Worm (Caenorhabditis elegans) whole organism, L1 larva: ENCODE data around the gene mcm-6.
A peak's percentile ranks its signal among the peaks of the same experiment; 100 is the strongest.

Experiments
- C16A3.4 ChIP-seq: fragments of 150-350 bp; optimal IDR thresholded peaks from 2 replicates; lab custom pipeline; 2014; ENCODE audit warnings: missing biosample characterization, missing genetic modification characterization
- F16B12.6 ChIP-seq: fragments of 150-350 bp; optimal IDR thresholded peaks from 2 replicates; lab custom pipeline; 2014; ENCODE audit warnings: missing biosample characterization, missing genetic modification characterization
- aha-1 ChIP-seq: fragments of 150-350 bp; optimal IDR thresholded peaks from 2 replicates; lab custom pipeline; 2014; ENCODE audit warnings: missing biosample characterization, missing genetic modification characterization
- alr-1 ChIP-seq: fragments of 200-800 bp; sonication (Bioruptor generic); optimal IDR thresholded peaks from 2 replicates; lab custom pipeline; 2018; ENCODE audit warnings: borderline replicate concordance, mild to moderate bottlenecking, missing genetic modification characterization, missing compliant biosample characterization
- blmp-1 ChIP-seq: fragments of 150-350 bp; optimal IDR thresholded peaks from 2 replicates; lab custom pipeline; 2014; ENCODE audit warnings: missing biosample characterization, missing genetic modification characterization
- ceh-82 ChIP-seq, 3 experiments: fragments of 150-350 bp in 1 of 3; sonication (generic microtip) in 2 of 3; optimal IDR thresholded peaks; 2 replicates each; lab custom pipeline; 2014 to 2017; ENCODE audit warnings: missing biosample characterization in 3 of 3, missing genetic modification characterization in 3 of 3
- dpl-1 ChIP-seq, 3 experiments: fragments of 150-350 bp in 2 of 3; sonication (generic microtip) in 1 of 3; optimal IDR thresholded peaks; 2 replicates each; lab custom pipeline; 2014 to 2017; ENCODE audit warnings: missing biosample characterization in 3 of 3, missing genetic modification characterization in 3 of 3, missing genetic modification reagents in 3 of 3
- efl-1 ChIP-seq, 4 experiments: fragments of 150-350 bp; optimal IDR thresholded peaks in 3 of 4; peaks in 1 of 4; 1 replicate in 1 of 4; 2 replicates in 3 of 4; lab custom pipeline; 2014; ENCODE audit warnings: missing biosample characterization in 2 of 4, missing genetic modification characterization in 2 of 4, missing genetic modification reagents in 2 of 4
- egl-27 ChIP-seq, 2 experiments: fragments of 150-350 bp in 1 of 2; sonication (generic microtip); optimal IDR thresholded peaks; 3 replicates each; lab custom pipeline; 2017 to 2018; ENCODE audit warnings: missing biosample characterization in 2 of 2, missing genetic modification characterization in 2 of 2, missing genetic modification reagents in 2 of 2
- grh-1 ChIP-seq: fragments of 200-800 bp; sonication (Bioruptor generic); IDR thresholded peaks from 2 replicates; pipeline ENCODE4 v1.3.6; 2022; ENCODE audit warnings: missing genetic modification reagents, missing genetic modification characterization, missing compliant biosample characterization
- irx-1 ChIP-seq: sonication (generic microtip); optimal IDR thresholded peaks from 2 replicates; lab custom pipeline; 2016; ENCODE audit warnings: missing genetic modification characterization, missing compliant biosample characterization
- lin-13 ChIP-seq: fragments of 150-350 bp; optimal IDR thresholded peaks from 2 replicates; lab custom pipeline; 2014; ENCODE audit warnings: missing biosample characterization, missing genetic modification reagents, missing genetic modification characterization
- lin-14 ChIP-seq: fragments of 200-800 bp; sonication (Bioruptor generic); optimal IDR thresholded peaks from 2 replicates; lab custom pipeline; 2018; ENCODE audit warnings: mild to moderate bottlenecking, missing genetic modification characterization, moderate library complexity, missing compliant biosample characterization
- lin-15B ChIP-seq: fragments of 150-350 bp; sonication (generic microtip); optimal IDR thresholded peaks from 3 replicates; lab custom pipeline; 2014; ENCODE audit warnings: missing biosample characterization, missing genetic modification characterization
- lin-35 ChIP-seq, 2 experiments: fragments of 150-350 bp; optimal IDR thresholded peaks; 2 replicates each; lab custom pipeline; 2014; ENCODE audit warnings: missing biosample characterization in 2 of 2, missing genetic modification characterization in 2 of 2, missing genetic modification reagents in 2 of 2
- lir-3 ChIP-seq: sonication (generic microtip); optimal IDR thresholded peaks from 2 replicates; lab custom pipeline; 2016; ENCODE audit warnings: mild to moderate bottlenecking, missing genetic modification characterization, moderate library complexity, missing compliant biosample characterization; ENCODE audit not compliant: poor library complexity
- lsy-2 ChIP-seq, 2 experiments: fragments of 150-350 bp; optimal IDR thresholded peaks; 2 replicates each; lab custom pipeline; 2014; ENCODE audit warnings: missing biosample characterization in 2 of 2, missing genetic modification characterization in 2 of 2
- mab-9 ChIP-seq: fragments of 200-800 bp; sonication (Bioruptor generic); IDR thresholded peaks from 2 replicates; pipeline ENCODE4 v1.3.6; 2022; ENCODE audit warnings: missing genetic modification reagents, missing genetic modification characterization, missing compliant biosample characterization
- mdl-1 ChIP-seq, 2 experiments: fragments of 150-350 bp; optimal IDR thresholded peaks; 2 replicates each; lab custom pipeline; 2014 to 2017; ENCODE audit warnings: missing biosample characterization in 2 of 2, missing genetic modification characterization in 2 of 2, inconsistent platforms in 1 of 2
- mep-1 ChIP-seq: fragments of 150-350 bp; optimal IDR thresholded peaks from 2 replicates; lab custom pipeline; 2014; ENCODE audit warnings: missing biosample characterization, missing genetic modification characterization
- nhr-19 ChIP-seq: fragments of 200-800 bp; sonication (Bioruptor generic); conservative IDR thresholded peaks from 2 replicates; pipeline ENCODE4 v1.3.6; 2022; ENCODE audit warnings: missing genetic modification characterization, missing compliant biosample characterization
- nhr-20 ChIP-seq: sonication (generic microtip); optimal IDR thresholded peaks from 2 replicates; lab custom pipeline; 2016; ENCODE audit warnings: mild to moderate bottlenecking, missing genetic modification characterization, missing compliant biosample characterization
- nhr-28 ChIP-seq: fragments of 150-350 bp; optimal IDR thresholded peaks from 2 replicates; lab custom pipeline; 2014; ENCODE audit warnings: missing biosample characterization, missing genetic modification characterization
- nhr-71 ChIP-seq: sonication (generic microtip); optimal IDR thresholded peaks from 2 replicates; lab custom pipeline; 2016; ENCODE audit warnings: mild to moderate bottlenecking, missing genetic modification characterization, moderate library complexity, missing compliant biosample characterization
- nhr-76 ChIP-seq: sonication (generic microtip); optimal IDR thresholded peaks from 2 replicates; lab custom pipeline; 2017; ENCODE audit warnings: missing biosample characterization, missing genetic modification characterization
- nhr-84 ChIP-seq: sonication (generic microtip); optimal IDR thresholded peaks from 2 replicates; lab custom pipeline; 2017; ENCODE audit warnings: missing biosample characterization, missing genetic modification characterization
- nhr-85 ChIP-seq: sonication (generic microtip); peaks from one replicate; lab custom pipeline; 2016; ENCODE audit warnings: missing genetic modification characterization, inconsistent platforms, missing compliant biosample characterization
- nhr-90 ChIP-seq: sonication (generic microtip); optimal IDR thresholded peaks from 2 replicates; lab custom pipeline; 2016; ENCODE audit warnings: mild to moderate bottlenecking, missing genetic modification characterization, missing compliant biosample characterization; ENCODE audit not compliant: poor library complexity
- pag-3 ChIP-seq: sonication (generic microtip); optimal IDR thresholded peaks from 2 replicates; lab custom pipeline; 2017; ENCODE audit warnings: missing genetic modification characterization, mild to moderate bottlenecking, missing compliant biosample characterization, antibody characterized with exemption, borderline replicate concordance; ENCODE audit not compliant: insufficient read depth
- rnt-1 ChIP-seq: sonication (generic microtip); optimal IDR thresholded peaks from 2 replicates; lab custom pipeline; 2016; ENCODE audit warnings: mild to moderate bottlenecking, missing genetic modification characterization, moderate library complexity, missing compliant biosample characterization
- skn-1 ChIP-seq: fragments of 150-350 bp; optimal IDR thresholded peaks from 2 replicates; lab custom pipeline; 2014; ENCODE audit warnings: missing biosample characterization, missing genetic modification characterization
- snpc-4 ChIP-seq: fragments of 150-350 bp; optimal IDR thresholded peaks from 2 replicates; lab custom pipeline; 2014; ENCODE audit warnings: missing biosample characterization, missing genetic modification characterization
- snu-23 ChIP-seq: sonication (generic microtip); optimal IDR thresholded peaks from 2 replicates; lab custom pipeline; 2016; ENCODE audit warnings: missing genetic modification characterization, missing compliant biosample characterization
- sptf-1 ChIP-seq: fragments of 150-350 bp; optimal IDR thresholded peaks from 2 replicates; lab custom pipeline; 2014; ENCODE audit warnings: missing biosample characterization, missing genetic modification characterization
- swsn-7 ChIP-seq: sonication (generic microtip); optimal IDR thresholded peaks from 2 replicates; lab custom pipeline; 2016; ENCODE audit warnings: missing genetic modification characterization, missing compliant biosample characterization
- unc-130 ChIP-seq: fragments of 150-350 bp; optimal IDR thresholded peaks from 2 replicates; lab custom pipeline; 2017; ENCODE audit warnings: missing biosample characterization, missing genetic modification characterization, inconsistent platforms

The mcm-6 gene

DNA sequence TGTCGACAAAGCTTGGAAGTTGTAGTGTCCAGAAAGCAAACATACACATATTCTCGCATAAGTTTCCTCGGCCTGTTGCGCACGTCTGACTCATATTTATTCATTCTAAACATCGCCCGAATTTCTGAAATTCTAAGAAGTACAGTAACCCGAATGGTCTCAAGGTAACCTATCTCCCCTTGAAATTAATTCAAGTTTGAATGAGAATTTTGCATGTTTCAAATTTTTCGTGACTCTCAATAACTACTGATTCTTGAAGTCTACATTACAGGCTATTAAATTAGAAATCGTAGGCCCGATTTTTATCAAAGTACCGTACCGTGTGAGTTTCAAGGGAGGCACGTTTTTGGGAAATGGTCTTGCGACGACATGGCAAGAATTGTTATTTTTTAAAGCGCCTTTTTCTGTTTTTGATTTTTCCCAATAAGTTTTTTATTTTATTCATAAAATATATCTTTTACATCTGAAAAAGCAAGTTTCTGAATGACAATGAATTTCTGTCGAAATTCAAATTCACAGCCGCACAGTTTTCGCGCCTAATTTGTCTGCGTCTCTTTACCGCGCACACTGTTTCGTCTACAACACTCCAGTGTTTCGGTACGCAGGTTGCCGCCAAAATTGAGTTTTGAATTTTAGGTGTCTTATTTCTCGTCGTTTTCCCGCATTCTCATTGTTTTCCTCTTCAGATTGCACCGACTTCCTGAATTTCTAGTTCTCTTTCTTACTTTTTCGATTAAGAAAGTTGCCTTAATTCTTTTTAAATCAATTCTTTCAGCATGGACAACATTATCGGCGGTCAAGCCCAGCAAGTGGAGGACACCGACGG, at the start of gene mcm-6, which contains the start of gene R10E11.9:
mcm-6 (plus strand) TSS at position 776 of the 826 bp plus-strand sequence.
R10E11.9 (minus strand) TSS at position 51 of the 826 bp plus-strand sequence.
- no peak for TF ChIP-seq irx-1 (tag; lab: Kevin White, UChicago)
- no peak for TF ChIP-seq sptf-1 (tag; lab: Kevin White, UChicago)
- no peak for TF ChIP-seq nhr-28 (tag; lab: Kevin White, UChicago)
- peak; percentile 26 for TF ChIP-seq lin-13
- peak; percentile 35 for TF ChIP-seq snu-23
- peak; percentile 58 for TF ChIP-seq skn-1
- peak; percentile 33 for TF ChIP-seq nhr-71 (tag; lab: Kevin White, UChicago)
- TF ChIP-seq mab-9 = no peak
- TF ChIP-seq lin-14 (GFP tag; lab: Kevin White, UChicago) = peak; percentile 47
- no peak for TF ChIP-seq ceh-82 (tag; optimal IDR thresholded peaks at IDR 0.05; lab: Kevin White, UChicago)
- no peak for TF ChIP-seq alr-1 (tag; lab: Kevin White, UChicago)
- TF ChIP-seq efl-1 (optimal IDR thresholded peaks at IDR 0.05; lab: Kevin White, UChicago) = peak; percentile 78 to 83
- TF ChIP-seq efl-1 (GFP tag; optimal IDR thresholded peaks at IDR 0.05 in 1 of 2; lab: Kevin White, UChicago) = peak; percentile 83 to 97
- TF ChIP-seq blmp-1 (tag; lab: Kevin White, UChicago) = peak; percentile 47
- TF ChIP-seq mdl-1 (tag; optimal IDR thresholded peaks at IDR 0.05; lab: Kevin White, UChicago) = peak in 1 of 2 experiments; percentile 3
- peak; percentile 22 for TF ChIP-seq nhr-90 (tag; lab: Kevin White, UChicago)
- peak; percentile 40 for TF ChIP-seq C16A3.4 (tag; lab: Kevin White, UChicago)
- peak in 1 of 2 experiments; percentile 71 for TF ChIP-seq lsy-2 (tag; optimal IDR thresholded peaks at IDR 0.05; lab: Kevin White, UChicago)
- TF ChIP-seq F16B12.6 = peak; percentile 27
- no peak for TF ChIP-seq lin-15B (tag; lab: Kevin White, UChicago)
- no peak for TF ChIP-seq swsn-7 (tag; lab: Kevin White, UChicago)
- TF ChIP-seq lin-35 (GFP tag; optimal IDR thresholded peaks at IDR 0.05; lab: Kevin White, UChicago) = peak; percentile 56 to 88
- TF ChIP-seq nhr-20 (tag; lab: Kevin White, UChicago) = peak; percentile 42
- TF ChIP-seq mep-1 = peak; percentile 63
- no peak for TF ChIP-seq grh-1 (GFP tag; lab: Robert Waterston, UW)
- TF ChIP-seq nhr-76 (tag; lab: Kevin White, UChicago) = no peak
- TF ChIP-seq nhr-85 = peak; percentile 52
- peak; percentile 87 to 89 (median 88) for TF ChIP-seq dpl-1 (GFP tag; optimal IDR thresholded peaks at IDR 0.05; lab: Kevin White, UChicago)

DNA sequence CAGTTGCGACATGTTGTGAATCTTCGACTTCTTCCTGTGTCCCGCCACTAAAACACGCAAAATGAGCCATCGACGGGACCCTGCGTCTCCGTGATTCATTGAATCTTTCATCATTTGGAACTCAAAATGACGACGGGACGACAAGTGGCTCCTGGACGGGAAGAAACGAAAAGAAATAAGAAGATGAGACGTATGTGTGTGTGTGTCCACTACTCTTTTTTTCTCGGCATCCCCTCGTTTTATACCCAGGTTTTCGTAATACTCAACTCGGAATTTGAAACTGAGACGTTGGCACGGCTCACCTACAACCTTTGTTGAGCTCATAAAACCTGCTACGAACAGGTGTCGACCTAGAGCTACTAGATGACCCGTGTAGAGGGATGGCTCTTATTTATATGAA, 49.6 kb upstream of the mcm-6 start:
- TF ChIP-seq nhr-84 (tag; lab: Kevin White, UChicago) (no peak), rnt-1 (tag; lab: Kevin White, UChicago) (peak; percentile 59), aha-1 (tag; lab: Kevin White, UChicago) (no peak), lir-3 (tag; lab: Kevin White, UChicago) (no peak), unc-130 (tag; lab: Kevin White, UChicago) (peak; percentile 9), pag-3 (tag; lab: Kevin White, UChicago) (peak; percentile 83), efl-1 (optimal IDR thresholded peaks at IDR 0.05; lab: Kevin White, UChicago) (peak in 1 of 2 experiments; percentile 6), efl-1 (GFP tag; optimal IDR thresholded peaks at IDR 0.05 in 1 of 2; lab: Kevin White, UChicago) (no peak), snu-23 (peak; percentile 58), snpc-4 (tag; lab: Kevin White, UChicago) (no peak), nhr-19 (GFP tag; lab: Robert Waterston, UW) (peak; percentile 22; the same call in 1 of the 2 replicates), nhr-20 (tag; lab: Kevin White, UChicago) (peak; percentile 33), lsy-2 (tag; optimal IDR thresholded peaks at IDR 0.05; lab: Kevin White, UChicago) (peak in 1 of 2 experiments; percentile 33), lin-14 (GFP tag; lab: Kevin White, UChicago) (peak; percentile 73), nhr-71 (tag; lab: Kevin White, UChicago) (peak; percentile 64), egl-27 (tag; optimal IDR thresholded peaks at IDR 0.05; lab: Kevin White, UChicago) (no peak)
